Worm (Caenorhabditis elegans): ENCODE data around the gene F15A4.10.

DNA sequence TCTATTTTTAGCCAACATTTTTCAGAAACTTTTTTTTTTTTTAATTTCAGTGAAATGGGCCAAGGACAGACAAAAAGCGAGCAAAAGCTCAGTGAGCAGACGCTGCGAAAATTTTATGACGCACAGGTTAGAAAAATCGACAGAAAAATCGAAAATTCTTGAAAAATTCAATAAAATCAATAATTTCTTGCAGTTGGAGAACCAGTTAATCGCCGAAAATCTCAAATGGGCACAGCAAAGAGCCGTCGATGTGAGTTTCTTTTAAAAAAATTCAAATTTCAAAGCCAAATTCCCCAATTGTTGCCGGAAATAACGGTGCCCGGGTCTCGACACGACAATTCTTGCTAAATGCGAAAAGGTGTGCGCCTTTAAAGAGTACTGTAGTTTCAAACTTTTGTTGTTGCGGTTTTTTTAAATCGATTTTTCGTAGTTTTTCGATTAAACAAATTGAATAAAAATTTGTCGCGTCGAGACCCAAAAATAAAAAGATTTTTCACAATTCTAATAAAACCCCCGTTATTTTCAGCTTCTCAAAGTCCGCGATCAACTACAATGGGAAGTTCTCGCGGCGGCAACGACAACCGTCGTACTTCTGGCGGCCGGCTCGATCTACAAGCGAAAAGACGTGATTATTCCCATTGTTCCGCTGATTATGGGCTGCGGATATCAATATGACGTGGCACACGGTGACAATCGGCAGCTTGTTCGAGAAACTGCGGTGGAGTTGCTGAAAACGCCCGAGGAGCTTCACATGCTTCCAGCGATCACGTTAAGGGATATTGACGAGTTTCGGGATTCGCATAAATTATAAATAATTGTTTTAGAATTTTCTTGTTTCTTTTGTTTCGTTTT lies 24.1 kb downstream of the F15A4.10 start, which contains the start of gene tag-280:
- TF ChIP-seq tab-1 (GFP tag; IDR thresholded peaks at IDR 0.05) (no peak), med-1 (GFP tag; optimal IDR thresholded peaks at IDR 0.05; ENCODE audit: insufficient read depth) (no peak), T22C8.4 (GFP tag; IDR thresholded peaks at IDR 0.05) (no peak)

All from whole organism, midembryonic.